Worm (Caenorhabditis elegans): ENCODE data around the gene ZK1127.13.
"Not testable (repeated sequence)": the region's sequence is repeated elsewhere in the genome, so short reads cannot be mapped to it uniquely, and the experiment has no call there.

The ZK1127.13 gene

DNA sequence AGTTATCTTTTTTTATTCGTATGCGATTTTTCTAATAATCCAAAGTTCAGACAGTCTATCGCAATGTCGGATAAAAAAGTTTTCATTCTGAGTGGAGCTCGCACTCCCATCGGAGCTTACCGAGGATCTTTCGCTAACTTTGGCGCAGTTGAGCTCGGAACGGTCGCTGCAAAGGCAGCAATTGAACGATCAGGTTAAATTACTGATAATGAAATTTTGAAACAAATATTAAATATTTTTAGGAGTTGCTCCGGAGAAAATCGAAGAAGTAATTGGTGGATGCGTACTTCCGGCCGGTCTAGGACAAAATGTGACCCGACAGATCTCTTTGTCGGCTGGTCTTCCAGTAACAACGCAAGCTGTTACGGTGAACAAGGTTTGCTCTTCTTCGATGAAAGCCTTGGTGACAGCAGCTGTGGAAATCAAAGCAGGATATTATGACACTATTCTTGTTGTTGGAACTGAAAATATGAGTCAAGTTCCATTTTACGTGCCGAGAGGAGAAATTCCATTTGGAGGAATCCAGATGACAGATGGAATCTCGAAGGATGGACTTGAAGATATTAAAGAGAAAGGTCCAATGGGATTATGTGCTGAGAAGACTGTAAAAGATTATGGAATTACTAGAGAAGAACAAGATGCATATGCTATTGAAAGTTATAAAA is 22.6 kb downstream of the ZK1127.13 start, which contains the start of gene T02G5.7:
Gene T02G5.7 (plus strand): TSS at position 51 of the 665 bp plus-strand sequence.
- TF ChIP-seq snpc-4 (tag; optimal IDR thresholded peaks at IDR 0.05) (no peak), ama-1 (optimal IDR thresholded peaks at IDR 0.05) (peak; percentile 17)

DNA sequence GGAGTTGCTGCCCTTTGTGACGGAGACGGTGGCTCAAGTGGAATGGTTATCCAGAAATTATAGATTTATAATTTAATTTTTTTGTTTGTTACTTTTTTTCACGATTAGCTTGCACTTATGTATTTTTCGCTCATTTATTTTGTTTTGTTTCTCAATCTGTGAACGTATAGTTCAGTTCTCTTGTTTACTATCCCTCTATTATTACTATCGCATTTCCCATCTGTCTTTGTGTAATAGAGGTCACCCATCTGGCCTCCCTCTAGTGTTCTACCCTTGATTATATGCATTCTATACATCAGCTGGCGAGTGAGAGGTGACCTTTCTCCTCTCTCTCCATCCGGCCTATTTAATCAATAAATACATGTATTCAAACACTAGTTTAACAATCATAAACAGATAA is 30.9 kb downstream of the ZK1127.13 start, which contains the start of the genes T02G5.14 and T02G5.15:
Gene T02G5.14 (plus strand): TSS at position 301 of the 400 bp plus-strand sequence.
Gene T02G5.15 (plus strand): TSS at position 301 of the 400 bp plus-strand sequence.
- TF ChIP-seq ceh-16, egl-5, elt-3 (tag; optimal IDR thresholded peaks at IDR 0.05): not testable (repeated sequence)

DNA sequence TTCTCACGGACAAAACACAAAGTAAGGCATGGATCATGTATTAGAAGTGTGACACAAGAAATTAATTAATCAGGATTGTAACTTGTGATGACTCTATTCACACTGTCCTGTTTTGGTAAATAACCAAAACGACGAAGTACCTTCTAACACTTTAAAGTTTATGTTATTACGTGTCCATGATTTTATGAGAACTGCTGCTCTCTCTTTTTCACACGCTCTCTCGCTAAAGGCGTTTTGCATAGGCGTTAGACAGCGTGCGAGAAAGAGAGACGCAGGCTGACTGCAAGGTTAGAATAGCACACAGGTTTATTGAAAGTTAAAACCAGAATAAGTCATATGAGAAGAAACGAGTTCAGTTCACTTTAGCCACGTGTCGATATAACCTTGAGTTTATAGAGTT is 37.0 kb downstream of the ZK1127.13 start:
- TF ChIP-seq nhr-25 (tag; optimal IDR thresholded peaks at IDR 0.05) = peak; percentile 71
- TF ChIP-seq nhr-237 (tag; optimal IDR thresholded peaks at IDR 0.05) = no peak
- TF ChIP-seq elt-1 (tag; optimal IDR thresholded peaks at IDR 0.05) = no peak
- no peak for TF ChIP-seq jun-1 (tag; optimal IDR thresholded peaks at IDR 0.05)
- peak; percentile 31 for TF ChIP-seq egl-5 (tag; optimal IDR thresholded peaks at IDR 0.05)
- TF ChIP-seq daf-12 (tag; optimal IDR thresholded peaks at IDR 0.05) = no peak
- no peak for TF ChIP-seq aly-2 (tag; optimal IDR thresholded peaks at IDR 0.05)

- TF ChIP-seq egl-27 (tag; optimal IDR thresholded peaks at IDR 0.05) (no peak), lin-39 (tag; optimal IDR thresholded peaks at IDR 0.05) (no peak), tbx-2 (tag; optimal IDR thresholded peaks at IDR 0.05) (no peak), fkh-10 (GFP tag; optimal IDR thresholded peaks at IDR 0.05) (no peak), unc-39 (tag; optimal IDR thresholded peaks at IDR 0.05) (no peak), eor-1 (tag; optimal IDR thresholded peaks at IDR 0.05) (no peak), nhr-11 (tag; optimal IDR thresholded peaks at IDR 0.05) (no peak), nhr-23 (tag; optimal IDR thresholded peaks at IDR 0.05) (no peak), nhr-28 (tag; optimal IDR thresholded peaks at IDR 0.05) (no peak), aly-2 (tag; optimal IDR thresholded peaks at IDR 0.05) (no peak), nhr-67 (tag; optimal IDR thresholded peaks at IDR 0.05) (no peak), lsy-12 (tag; optimal IDR thresholded peaks at IDR 0.05) (no peak), ama-1 (optimal IDR thresholded peaks at IDR 0.05) (no peak), R02D3.7 (tag; optimal IDR thresholded peaks at IDR 0.05) (no peak), nhr-12 (tag; optimal IDR thresholded peaks at IDR 0.05) (no peak), jun-1 (tag; optimal IDR thresholded peaks at IDR 0.05) (no peak), snpc-4 (tag; optimal IDR thresholded peaks at IDR 0.05) (no peak), fkh-2 (tag; optimal IDR thresholded peaks at IDR 0.05) (no peak)
Observed at ce11 chrII:7090852-7091251, 37.8 kb downstream of the ZK1127.13 start.

DNA sequence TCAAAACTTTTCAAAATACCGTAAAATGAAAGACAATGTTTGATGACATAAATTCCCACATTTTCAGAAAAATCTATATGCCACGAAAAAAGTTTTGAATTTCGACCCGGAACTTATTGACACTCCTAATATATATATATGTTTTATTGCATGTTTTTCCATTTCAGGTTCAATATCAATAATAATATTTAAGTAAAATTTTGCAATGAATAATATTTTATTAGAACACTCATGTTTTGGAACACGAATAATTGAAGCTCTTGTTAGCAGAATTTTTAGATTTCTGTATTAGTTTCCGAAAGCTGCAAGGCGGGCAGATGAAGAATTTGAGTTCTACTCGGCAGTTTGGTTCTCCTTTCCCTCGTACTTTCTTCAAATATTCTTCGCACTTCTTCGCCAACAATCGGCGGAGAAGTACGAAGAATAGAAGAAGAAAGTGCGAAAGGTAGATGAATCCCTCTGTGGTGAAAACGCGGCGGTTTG is 40.3 kb downstream of the ZK1127.13 start, which contains the start of gene T02G5.3:
Gene T02G5.3 (plus strand): TSS at position 51 of the 483 bp plus-strand sequence.
- no peak for TF ChIP-seq snpc-4 (tag; optimal IDR thresholded peaks at IDR 0.05)
- no peak for TF ChIP-seq egl-27 (tag; optimal IDR thresholded peaks at IDR 0.05)
- no peak for TF ChIP-seq nhr-43 (tag; optimal IDR thresholded peaks at IDR 0.05; ENCODE audit: poor library complexity, severe bottlenecking)
- TF ChIP-seq elt-3 (tag; optimal IDR thresholded peaks at IDR 0.05) = no peak
- TF ChIP-seq ceh-28 (tag; optimal IDR thresholded peaks at IDR 0.05) = no peak
- no peak for TF ChIP-seq nhr-77 (tag; optimal IDR thresholded peaks at IDR 0.05)
- no peak for TF ChIP-seq lsy-12 (tag; optimal IDR thresholded peaks at IDR 0.05)
- TF ChIP-seq pha-4 (tag; optimal IDR thresholded peaks at IDR 0.05) = no peak
- TF ChIP-seq daf-12 (tag; optimal IDR thresholded peaks at IDR 0.05) = no peak
- TF ChIP-seq nhr-12 (tag; optimal IDR thresholded peaks at IDR 0.05) = no peak
- TF ChIP-seq lin-15B (tag; optimal IDR thresholded peaks at IDR 0.05) = no peak
- TF ChIP-seq ceh-9 (tag; optimal IDR thresholded peaks at IDR 0.05) = no peak

DNA sequence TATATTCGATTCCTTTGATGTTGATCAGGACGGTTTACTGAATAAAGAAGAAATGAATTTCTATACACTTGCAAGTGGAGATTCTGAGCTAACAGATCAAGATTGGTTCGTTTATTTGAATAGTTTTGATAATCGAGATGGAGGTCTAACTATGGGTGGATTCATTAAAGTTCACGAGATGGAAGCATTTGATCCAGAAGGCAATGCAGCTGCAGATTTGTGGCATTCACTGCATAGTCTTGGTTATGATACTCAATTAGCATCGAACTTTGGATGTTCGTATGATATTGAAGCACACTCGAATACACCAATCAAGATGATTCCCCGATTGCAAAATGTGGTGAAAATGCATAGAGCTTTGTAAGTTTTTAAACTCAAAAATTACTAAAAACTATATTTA is 42.9 kb downstream of the ZK1127.13 start:
- no peak for TF ChIP-seq egl-27 (tag; optimal IDR thresholded peaks at IDR 0.05)
- TF ChIP-seq nfya-1 (tag; optimal IDR thresholded peaks at IDR 0.05; ENCODE audit: insufficient read depth) = no peak
- no peak for TF ChIP-seq ceh-16 (tag; optimal IDR thresholded peaks at IDR 0.05)
- no peak for TF ChIP-seq nhr-28 (tag; optimal IDR thresholded peaks at IDR 0.05)
- no peak for TF ChIP-seq lin-39 (tag; optimal IDR thresholded peaks at IDR 0.05)
- no peak for TF ChIP-seq ZK546.5 (tag; optimal IDR thresholded peaks at IDR 0.05)
- no peak for TF ChIP-seq nhr-43 (tag; optimal IDR thresholded peaks at IDR 0.05; ENCODE audit: poor library complexity, severe bottlenecking)
- TF ChIP-seq mml-1 (tag; optimal IDR thresholded peaks at IDR 0.05) = no peak
- TF ChIP-seq ztf-4 (tag; optimal IDR thresholded peaks at IDR 0.05) = no peak
- TF ChIP-seq ceh-9 (tag; optimal IDR thresholded peaks at IDR 0.05) = no peak
- TF ChIP-seq ceh-28 (tag; optimal IDR thresholded peaks at IDR 0.05) = no peak
- TF ChIP-seq pha-4 (tag; optimal IDR thresholded peaks at IDR 0.05) = no peak
- no peak for TF ChIP-seq snpc-4 (tag; optimal IDR thresholded peaks at IDR 0.05)
- TF ChIP-seq nhr-11 (tag; optimal IDR thresholded peaks at IDR 0.05) = no peak
- TF ChIP-seq nhr-12 (tag; optimal IDR thresholded peaks at IDR 0.05) = no peak
- no peak for TF ChIP-seq hmg-11 (tag; optimal IDR thresholded peaks at IDR 0.05)

All from whole organism, L3 larva.